Worm (Caenorhabditis elegans): ENCODE data around the gene Y14H12A.1.

Gene Y14H12A.1

ce11 chrII:4011518-4011917 lies 18.5 kb downstream of the Y14H12A.1 start:
- no peak for TF ChIP-seq nhr-85 (tag)
- no peak for TF ChIP-seq swsn-7 (tag; optimal IDR thresholded peaks at IDR 0.05)
- TF ChIP-seq jun-1 (tag; optimal IDR thresholded peaks at IDR 0.05): no peak
- TF ChIP-seq dsc-1 (tag; optimal IDR thresholded peaks at IDR 0.05): no peak
- no peak for TF ChIP-seq lin-15B (tag; optimal IDR thresholded peaks at IDR 0.05)
- no peak for TF ChIP-seq grh-1 (GFP tag; IDR thresholded peaks at IDR 0.05)
- TF ChIP-seq ztf-11 (tag; optimal IDR thresholded peaks at IDR 0.05): no peak
- no peak for TF ChIP-seq pax-3 (tag; optimal IDR thresholded peaks at IDR 0.05)
- no peak for TF ChIP-seq isw-1 (GFP tag; IDR thresholded peaks at IDR 0.05)
- no peak for TF ChIP-seq C04F5.9 (tag; optimal IDR thresholded peaks at IDR 0.05)
- TF ChIP-seq nhr-20 (tag; optimal IDR thresholded peaks at IDR 0.05): peak; percentile 2
- peak in 1 of 6 experiments; percentile 70 for TF ChIP-seq elt-3 (tag; optimal IDR thresholded peaks at IDR 0.05)
- TF ChIP-seq lin-39 (tag; optimal IDR thresholded peaks at IDR 0.05): no peak
- TF ChIP-seq elt-2 (tag; optimal IDR thresholded peaks at IDR 0.05): peak; percentile 68
- no peak for TF ChIP-seq ztf-4 (tag; optimal IDR thresholded peaks at IDR 0.05)
- TF ChIP-seq skn-1 (tag; optimal IDR thresholded peaks at IDR 0.05): no peak
- TF ChIP-seq efl-1 (optimal IDR thresholded peaks at IDR 0.05): no peak
- TF ChIP-seq efl-1 (GFP tag; optimal IDR thresholded peaks at IDR 0.05 in 1 of 2): no peak
- no peak for TF ChIP-seq egl-13 (tag; optimal IDR thresholded peaks at IDR 0.05)
- TF ChIP-seq mep-1 (tag; optimal IDR thresholded peaks at IDR 0.05): no peak
- no peak for TF ChIP-seq efl-3 (GFP tag; optimal IDR thresholded peaks at IDR 0.05)
- no peak for TF ChIP-seq sox-4 (tag; optimal IDR thresholded peaks at IDR 0.05)
- no peak for TF ChIP-seq sptf-1 (tag; optimal IDR thresholded peaks at IDR 0.05)

- TF ChIP-seq mdl-1 (tag; optimal IDR thresholded peaks at IDR 0.05) (no peak), nhr-28 (tag; optimal IDR thresholded peaks at IDR 0.05) (no peak), efl-1 (optimal IDR thresholded peaks at IDR 0.05) (no peak), efl-1 (GFP tag; optimal IDR thresholded peaks at IDR 0.05 in 1 of 2) (peak in 1 of 2 experiments; percentile 20), C34B4.2 (tag; optimal IDR thresholded peaks at IDR 0.05) (no peak), ceh-82 (tag; optimal IDR thresholded peaks at IDR 0.05) (no peak)
These were observed 25.6 kb downstream of the Y14H12A.1 start, which contains the start of gene K07D4.6 for ce11 chrII:4018617-4019016. TSS of gene K07D4.6 (minus strand) at chrII:4018717.

ce11 chrII:4025462-4025861 lies 32.5 kb downstream of the Y14H12A.1 start, which contains the start of gene K07D4.5:
TSS of gene K07D4.5 (minus strand) at chrII:4025562.
- no peak for TF ChIP-seq egl-13 (tag; optimal IDR thresholded peaks at IDR 0.05)
- TF ChIP-seq xbp-1 (tag; optimal IDR thresholded peaks at IDR 0.05): no peak
- no peak for TF ChIP-seq aly-2 (tag; optimal IDR thresholded peaks at IDR 0.05)
- no peak for TF ChIP-seq unc-30 (tag; optimal IDR thresholded peaks at IDR 0.05)
- TF ChIP-seq lsy-2 (tag; optimal IDR thresholded peaks at IDR 0.05): no peak
- TF ChIP-seq ztf-4 (tag; optimal IDR thresholded peaks at IDR 0.05): no peak
- TF ChIP-seq F16B12.6 (tag; optimal IDR thresholded peaks at IDR 0.05): no peak
- no peak for TF ChIP-seq lir-3 (tag; optimal IDR thresholded peaks at IDR 0.05; ENCODE audit: poor library complexity)
- TF ChIP-seq zag-1 (tag; optimal IDR thresholded peaks at IDR 0.05): no peak
- TF ChIP-seq sptf-1 (tag; optimal IDR thresholded peaks at IDR 0.05): no peak
- no peak for TF ChIP-seq nhr-84 (tag; optimal IDR thresholded peaks at IDR 0.05)
- no peak for TF ChIP-seq nhr-28 (tag; optimal IDR thresholded peaks at IDR 0.05)
- no peak for TF ChIP-seq mep-1 (tag; optimal IDR thresholded peaks at IDR 0.05)
- TF ChIP-seq efl-3 (GFP tag; optimal IDR thresholded peaks at IDR 0.05): no peak
- no peak for TF ChIP-seq ceh-63 (GFP tag; optimal IDR thresholded peaks at IDR 0.05)

- TF ChIP-seq pqm-1 (tag; optimal IDR thresholded peaks at IDR 0.05): no peak
- no peak for TF ChIP-seq lir-3 (tag; optimal IDR thresholded peaks at IDR 0.05; ENCODE audit: poor library complexity)
- no peak for TF ChIP-seq grh-1 (GFP tag; IDR thresholded peaks at IDR 0.05)
- TF ChIP-seq unc-98 (GFP tag; IDR thresholded peaks at IDR 0.05): no peak
- no peak for TF ChIP-seq nhr-85 (tag)
- TF ChIP-seq lsy-2 (tag; optimal IDR thresholded peaks at IDR 0.05): no peak
- no peak for TF ChIP-seq unc-62 (GFP tag; optimal IDR thresholded peaks at IDR 0.05)
- TF ChIP-seq fos-1 (tag; optimal IDR thresholded peaks at IDR 0.05): no peak
These were observed 35.3 kb downstream of the Y14H12A.1 start, which contains the start of gene K07D4.9 for ce11 chrII:4028276-4028675. TSS of gene K07D4.9 (plus strand) at chrII:4028576.
